Worm (Caenorhabditis elegans) whole organism, L3 larva: ENCODE measurements around the gene srj-10.

Source experiments
- elt-3 ChIP-seq, 3 experiments: fragments of 150-350 bp in 1 of 3; sonication (generic microtip) in 2 of 3; optimal IDR thresholded peaks; 2 replicates in 2 of 3; 4 replicates in 1 of 3; lab custom pipeline; 2014 to 2017; ENCODE audit warnings: missing biosample characterization in 3 of 3, missing genetic modification characterization in 3 of 3
- fkh-10 ChIP-seq: sonication (generic microtip); optimal IDR thresholded peaks from 2 replicates; lab custom pipeline; 2017; ENCODE audit warnings: missing biosample characterization, missing genetic modification reagents, missing genetic modification characterization
- nhr-12 ChIP-seq: fragments of 150-350 bp; optimal IDR thresholded peaks from 2 replicates; lab custom pipeline; 2014; ENCODE audit warnings: missing biosample characterization, missing genetic modification characterization
- nhr-28 ChIP-seq: fragments of 150-350 bp; optimal IDR thresholded peaks from 2 replicates; lab custom pipeline; 2014; ENCODE audit warnings: missing biosample characterization, missing genetic modification characterization
- snpc-4 ChIP-seq: fragments of 150-350 bp; optimal IDR thresholded peaks from 2 replicates; lab custom pipeline; 2014; ENCODE audit warnings: missing biosample characterization, missing genetic modification characterization
- tbx-2 ChIP-seq: sonication (generic microtip); optimal IDR thresholded peaks from 2 replicates; lab custom pipeline; 2016; ENCODE audit warnings: mild to moderate bottlenecking, missing genetic modification characterization, missing compliant biosample characterization
- unc-39 ChIP-seq: sonication (generic microtip); optimal IDR thresholded peaks from 4 replicates; lab custom pipeline; 2017; ENCODE audit warnings: missing biosample characterization, missing genetic modification characterization
- unc-62 ChIP-seq: fragments of 150-350 bp; sonication (generic microtip); optimal IDR thresholded peaks from 4 replicates; lab custom pipeline; 2014; ENCODE audit warnings: missing biosample characterization, missing genetic modification reagents, missing genetic modification characterization

- TF ChIP-seq elt-3 (tag; optimal IDR thresholded peaks at IDR 0.05; lab: Kevin White, UChicago): no peak
- TF ChIP-seq snpc-4 (tag; lab: Kevin White, UChicago): no peak
- TF ChIP-seq tbx-2 (tag; lab: Kevin White, UChicago): no peak
- TF ChIP-seq fkh-10 (GFP tag; lab: Kevin White, UChicago): no peak
- TF ChIP-seq unc-39 (tag; lab: Kevin White, UChicago): no peak
- no peak for TF ChIP-seq unc-62 (GFP tag; lab: Kevin White, UChicago)
- TF ChIP-seq nhr-28 (tag; lab: Kevin White, UChicago): no peak
- no peak for TF ChIP-seq nhr-12
Measured at ce11 chrV:16058872-16059271, 14.9 kb downstream of the srj-10 start, which contains the start of gene F14H3.6.
